Fruit fly (Drosophila melanogaster) whole organism, embryonic: ENCODE results near the gene dob.

Source experiments
- B-H2 ChIP-seq: fragments of 200-800 bp; sonication (Bioruptor generic); optimal IDR thresholded peaks from 2 replicates; lab custom pipeline; 2018; ENCODE audit warnings: missing biosample characterization, mild to moderate bottlenecking, missing genetic modification characterization
- CG10543 ChIP-seq: fragments of 200-800 bp; sonication (Bioruptor generic); optimal IDR thresholded peaks from 3 replicates; lab custom pipeline; 2017; ENCODE audit warnings: missing biosample characterization, mild to moderate bottlenecking, missing genetic modification characterization, moderate library complexity
- CG11456 ChIP-seq: fragments of 200-800 bp; sonication (Bioruptor generic); IDR thresholded peaks from 3 replicates; pipeline ENCODE4 v1.3.6; 2022; ENCODE audit warnings: missing biosample characterization, missing genetic modification characterization
- CG12391 ChIP-seq: fragments of 200-800 bp; sonication (Bioruptor generic); optimal IDR thresholded peaks from 3 replicates; lab custom pipeline; 2018; ENCODE audit warnings: missing biosample characterization, mild to moderate bottlenecking, missing genetic modification characterization, moderate library complexity
- CG12659 ChIP-seq: fragments of 200-800 bp; sonication (Bioruptor generic); optimal IDR thresholded peaks from 3 replicates; lab custom pipeline; 2017; ENCODE audit warnings: mild to moderate bottlenecking, missing biosample characterization, missing genetic modification reagents, missing genetic modification characterization
- CG14667 ChIP-seq: fragments of 200-800 bp; sonication (Bioruptor generic); IDR thresholded peaks from 2 replicates; pipeline ENCODE4 v1.3.6; 2022; ENCODE audit warnings: missing biosample characterization, missing genetic modification characterization
- CG1602 ChIP-seq: fragments of 200-800 bp; sonication (Bioruptor generic); optimal IDR thresholded peaks from 3 replicates; lab custom pipeline; 2016; ENCODE audit warnings: missing biosample characterization, missing genetic modification characterization
- CG17568 ChIP-seq: fragments of 200-800 bp; sonication (Bioruptor generic); optimal IDR thresholded peaks from 2 replicates; lab custom pipeline; 2018; ENCODE audit warnings: missing biosample characterization, mild to moderate bottlenecking, missing genetic modification characterization, moderate library complexity
- CG18619 ChIP-seq: fragments of 200-800 bp; sonication (Bioruptor generic); optimal IDR thresholded peaks from 3 replicates; lab custom pipeline; 2017; ENCODE audit warnings: missing biosample characterization, mild to moderate bottlenecking, missing genetic modification characterization
- CG18764 ChIP-seq: fragments of 200-800 bp; sonication (Bioruptor generic); optimal IDR thresholded peaks from 3 replicates; lab custom pipeline; 2016; ENCODE audit warnings: missing biosample characterization, missing genetic modification characterization
- CG2889 ChIP-seq: fragments of 200-800 bp; sonication (Bioruptor generic); IDR thresholded peaks from 3 replicates; pipeline ENCODE4 v1.3.6; 2022; ENCODE audit warnings: missing biosample characterization, missing genetic modification characterization
- CG33213 ChIP-seq: fragments of 200-800 bp; sonication (Bioruptor generic); optimal IDR thresholded peaks from 3 replicates; lab custom pipeline; 2016; ENCODE audit warnings: missing biosample characterization, missing genetic modification characterization
- CG4404 ChIP-seq: fragments of 200-800 bp; sonication (Bioruptor generic); IDR thresholded peaks from 2 replicates; pipeline ENCODE4 v1.3.6; 2022; ENCODE audit warnings: missing biosample characterization, missing genetic modification characterization
- CG4730 ChIP-seq: fragments of 200-800 bp; sonication (Bioruptor generic); IDR thresholded peaks from 2 replicates; pipeline ENCODE4 v1.3.6; 2022; ENCODE audit warnings: missing biosample characterization, missing genetic modification characterization
- CG6175 ChIP-seq: fragments of 200-800 bp; sonication (Bioruptor generic); IDR thresholded peaks from 3 replicates; pipeline ENCODE4 v1.3.6; 2022; ENCODE audit warnings: missing biosample characterization, missing genetic modification characterization
- CG6272 ChIP-seq: fragments of 200-800 bp; sonication (Bioruptor generic); IDR thresholded peaks from 2 replicates; pipeline ENCODE4 v1.3.6; 2022; ENCODE audit warnings: missing biosample characterization, missing genetic modification characterization
- CG7271 ChIP-seq: fragments of 200-800 bp; sonication (Bioruptor generic); optimal IDR thresholded peaks from 2 replicates; lab custom pipeline; 2018; ENCODE audit warnings: missing biosample characterization, mild to moderate bottlenecking, missing genetic modification characterization, moderate library complexity
- CG9437 ChIP-seq: fragments of 200-800 bp; sonication (Bioruptor generic); optimal IDR thresholded peaks from 2 replicates; lab custom pipeline; 2018; ENCODE audit warnings: missing biosample characterization, mild to moderate bottlenecking, missing genetic modification characterization
- D19B ChIP-seq: fragments of 200-800 bp; sonication (Bioruptor generic); optimal IDR thresholded peaks from 2 replicates; lab custom pipeline; 2017; ENCODE audit warnings: missing biosample characterization, mild to moderate bottlenecking, missing genetic modification characterization
- Doc3 ChIP-seq: fragments of 200-800 bp; sonication (Bioruptor generic); IDR thresholded peaks from 3 replicates; pipeline ENCODE4 v1.3.6; 2022; ENCODE audit warnings: missing biosample characterization, missing genetic modification characterization; ENCODE audit not compliant: partially characterized antibody
- Eip74EF ChIP-seq, 2 experiments: fragments of 200-800 bp in 1 of 2; fragments of >200 bp in 1 of 2; sonication (Bioruptor generic) in 1 of 2; optimal IDR thresholded peaks; 2 replicates each; lab custom pipeline; 2017 to 2019; ENCODE audit warnings: missing biosample characterization in 2 of 2, missing genetic modification characterization in 2 of 2, mild to moderate bottlenecking in 1 of 2, moderate library complexity in 1 of 2
- Gsc ChIP-seq: fragments of 200-800 bp; sonication (Bioruptor generic); IDR thresholded peaks from 2 replicates; pipeline ENCODE4 v1.3.6; 2022; ENCODE audit warnings: missing biosample characterization, missing genetic modification characterization
- H15 ChIP-seq: fragments of 200-800 bp; sonication (Bioruptor generic); IDR thresholded peaks from 3 replicates; pipeline ENCODE4 v1.3.6; 2022; ENCODE audit warnings: missing biosample characterization, missing genetic modification characterization
- Hey ChIP-seq: fragments of 200-800 bp; sonication (Bioruptor generic); optimal IDR thresholded peaks from 3 replicates; lab custom pipeline; 2018; ENCODE audit warnings: missing biosample characterization, mild to moderate bottlenecking, missing genetic modification characterization
- Hr39 ChIP-seq: fragments of >200 bp; optimal IDR thresholded peaks from 2 replicates; lab custom pipeline; 2017
- Jarid2 ChIP-seq: fragments of 200-800 bp; sonication (Bioruptor generic); optimal IDR thresholded peaks from 3 replicates; lab custom pipeline; 2017; ENCODE audit warnings: mild to moderate bottlenecking, missing biosample characterization, missing genetic modification reagents, missing genetic modification characterization
- Mrtf ChIP-seq: fragments of 200-800 bp; sonication (Bioruptor generic); IDR thresholded peaks from 3 replicates; pipeline ENCODE4 v1.3.6; 2022; ENCODE audit warnings: missing biosample characterization, missing genetic modification characterization
- Myb ChIP-seq: fragments of 200-800 bp; sonication (Bioruptor generic); optimal IDR thresholded peaks from 2 replicates; lab custom pipeline; 2016; ENCODE audit warnings: missing biosample characterization, missing genetic modification characterization
- NC2β ChIP-seq: fragments of 200-800 bp; sonication (Bioruptor generic); optimal IDR thresholded peaks from 2 replicates; lab custom pipeline; 2016; ENCODE audit warnings: missing biosample characterization, missing genetic modification characterization
- Scr ChIP-seq: fragments of 200-800 bp; sonication (Bioruptor generic); IDR thresholded peaks from 2 replicates; pipeline ENCODE4 v1.3.6; 2022; ENCODE audit warnings: missing biosample characterization, missing genetic modification characterization; ENCODE audit not compliant: partially characterized antibody
- Usf ChIP-seq: fragments of 200-800 bp; sonication (Bioruptor generic); optimal IDR thresholded peaks from 2 replicates; lab custom pipeline; 2017; ENCODE audit warnings: missing genotype, missing biosample characterization, missing genetic modification characterization
- Xbp1 ChIP-seq: fragments of 200-800 bp; sonication (Bioruptor generic); optimal IDR thresholded peaks from 3 replicates; lab custom pipeline; 2016; ENCODE audit warnings: missing biosample characterization, mild to moderate bottlenecking, missing genetic modification characterization
- al ChIP-seq: fragments of 200-800 bp; sonication (Bioruptor generic); IDR thresholded peaks from 2 replicates; pipeline ENCODE4 v1.3.6; 2022; ENCODE audit warnings: missing biosample characterization, missing genetic modification characterization
- amos ChIP-seq: fragments of 200-800 bp; sonication (Bioruptor generic); IDR thresholded peaks from 2 replicates; pipeline ENCODE4 v1.3.6; 2022; ENCODE audit warnings: missing biosample characterization, missing genetic modification characterization; ENCODE audit not compliant: partially characterized antibody
- cad ChIP-seq: fragments of >200 bp; optimal IDR thresholded peaks from 2 replicates; lab custom pipeline; 2017; ENCODE audit warnings: missing biosample characterization, missing genetic modification characterization
- da ChIP-seq: fragments of 200-800 bp; sonication (Bioruptor generic); optimal IDR thresholded peaks from 2 replicates; lab custom pipeline; 2016; ENCODE audit warnings: missing biosample characterization, missing genetic modification characterization
- dmrt11E ChIP-seq: fragments of 200-800 bp; sonication (Bioruptor generic); optimal IDR thresholded peaks from 3 replicates; lab custom pipeline; 2018; ENCODE audit warnings: missing biosample characterization, mild to moderate bottlenecking, missing genetic modification characterization, moderate library complexity
- dysf ChIP-seq: fragments of 200-800 bp; sonication (Bioruptor generic); IDR thresholded peaks from 3 replicates; pipeline ENCODE4 v1.3.6; 2022; ENCODE audit warnings: missing biosample characterization, missing genetic modification characterization
- emc ChIP-seq: fragments of 200-800 bp; sonication (Bioruptor generic); optimal IDR thresholded peaks from 2 replicates; lab custom pipeline; 2016; ENCODE audit warnings: missing biosample characterization, missing genetic modification characterization
- fd102C ChIP-seq: fragments of 200-800 bp; sonication (Bioruptor generic); optimal IDR thresholded peaks from 2 replicates; lab custom pipeline; 2018; ENCODE audit warnings: missing biosample characterization, mild to moderate bottlenecking, missing genetic modification characterization, moderate library complexity
- ftz-f1 ChIP-seq: fragments of 200-800 bp; sonication (Bioruptor generic); optimal IDR thresholded peaks from 2 replicates; lab custom pipeline; 2016; ENCODE audit warnings: missing biosample characterization, missing genetic modification characterization
- gcm ChIP-seq: fragments of 200-800 bp; sonication (Bioruptor generic); optimal IDR thresholded peaks from 2 replicates; lab custom pipeline; 2019; ENCODE audit warnings: missing biosample characterization, mild to moderate bottlenecking, missing genetic modification characterization, moderate library complexity
- gsb-n ChIP-seq: fragments of 200-800 bp; sonication (Bioruptor generic); optimal IDR thresholded peaks from 3 replicates; lab custom pipeline; 2018; ENCODE audit warnings: missing biosample characterization, mild to moderate bottlenecking, missing genetic modification characterization
- hth ChIP-seq: fragments of >200 bp; optimal IDR thresholded peaks from 2 replicates; lab custom pipeline; 2017; ENCODE audit warnings: inconsistent platforms
- lab ChIP-seq: fragments of 200-800 bp; sonication (Bioruptor generic); optimal IDR thresholded peaks from 3 replicates; lab custom pipeline; 2017; ENCODE audit warnings: missing biosample characterization, missing genetic modification characterization, mild to moderate bottlenecking, moderate library complexity, missing genetic modification reagents
- pnt ChIP-seq: fragments of 200-800 bp; sonication (Bioruptor generic); optimal IDR thresholded peaks from 3 replicates; lab custom pipeline; 2016; ENCODE audit warnings: missing biosample characterization, missing genetic modification characterization
- salm ChIP-seq: fragments of 200-800 bp; sonication (Bioruptor generic); optimal IDR thresholded peaks from 2 replicates; lab custom pipeline; 2018; ENCODE audit warnings: missing biosample characterization, mild to moderate bottlenecking, missing genetic modification characterization
- stwl ChIP-seq: fragments of 200-800 bp; sonication (Bioruptor generic); optimal IDR thresholded peaks from 3 replicates; lab custom pipeline; 2018; ENCODE audit warnings: missing biosample characterization, mild to moderate bottlenecking, missing genetic modification characterization, moderate library complexity
- tgo ChIP-seq: fragments of 200-800 bp; sonication (Bioruptor generic); IDR thresholded peaks from 3 replicates; pipeline ENCODE4 v1.3.6; 2022; ENCODE audit warnings: missing biosample characterization, missing genetic modification characterization
- tx ChIP-seq: fragments of 200-800 bp; sonication (Bioruptor generic); optimal IDR thresholded peaks from 2 replicates; lab custom pipeline; 2016; ENCODE audit warnings: missing biosample characterization, missing genetic modification characterization
- unc-4 ChIP-seq: fragments of 200-800 bp; sonication (Bioruptor generic); IDR thresholded peaks from 2 replicates; pipeline ENCODE4 v1.3.6; 2022; ENCODE audit warnings: missing biosample characterization, missing genetic modification characterization; ENCODE audit not compliant: partially characterized antibody

The dob gene

DNA sequence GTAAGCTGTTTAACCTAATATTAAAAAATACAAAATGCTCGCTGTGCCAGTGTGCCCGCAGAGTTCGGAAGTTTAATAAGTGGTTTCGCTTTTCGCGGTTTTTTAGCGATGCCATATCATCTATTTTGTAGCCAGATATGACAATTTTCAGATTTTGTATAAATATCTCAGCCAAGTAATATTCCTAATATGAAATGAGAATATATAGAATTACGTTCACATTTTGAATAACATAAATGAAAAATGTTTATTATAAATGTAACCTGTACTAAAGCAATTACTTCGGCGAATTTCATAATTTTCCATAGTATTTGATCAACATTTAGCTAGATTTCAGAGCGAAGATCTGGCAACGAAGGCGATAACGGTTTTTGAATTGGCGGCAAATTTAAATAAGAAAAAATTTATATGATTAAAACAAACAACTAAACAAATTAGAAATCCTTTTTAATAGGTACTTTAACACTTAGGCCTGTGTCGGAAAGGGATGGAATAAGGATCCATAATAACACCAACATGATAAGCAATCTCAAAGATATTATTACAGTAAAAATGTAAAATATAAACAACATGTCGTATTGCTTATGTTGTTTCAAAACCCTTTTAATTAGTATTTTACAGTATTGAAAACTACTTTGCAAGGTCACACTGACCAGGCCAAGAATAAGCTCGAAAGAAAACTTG lies at the start of gene dob, which contains the start of gene opm (continued):
- TF ChIP-seq CG6175 (GFP tag; lab: Robert Waterston, UW) (no peak), CG10543 (GFP tag; lab: Kevin White, UChicago) (peak; percentile 6), fd102C (no peak), CG4730 (GFP tag; lab: Robert Waterston, UW) (no peak), CG4404 (GFP tag; lab: Robert Waterston, UW) (no peak), emc (GFP tag; lab: Kevin White, UChicago) (no peak), pnt (no peak), CG9437 (GFP tag; lab: Kevin White, UChicago) (no peak), Usf (GFP tag; lab: Kevin White, UChicago) (no peak), ftz-f1 (GFP tag; lab: Kevin White, UChicago) (no peak), CG17568 (GFP tag; lab: Kevin White, UChicago) (no peak), stwl (tag; lab: Kevin White, UChicago) (peak; percentile 22), Gsc (GFP tag; lab: Robert Waterston, UW) (no peak), dmrt11E (tag; lab: Kevin White, UChicago) (peak; percentile 24), Mrtf (GFP tag; lab: Robert Waterston, UW) (no peak), CG7271 (tag; lab: Kevin White, UChicago) (no peak), CG1602 (GFP tag; lab: Kevin White, UChicago) (peak; percentile 29), CG14667 (GFP tag; lab: Robert Waterston, UW) (no peak), Doc3 (GFP tag; lab: Robert Waterston, UW) (no peak), Xbp1 (GFP tag; lab: Kevin White, UChicago) (no peak), da (GFP tag; lab: Kevin White, UChicago) (no peak), CG6272 (GFP tag; lab: Robert Waterston, UW) (no peak), lab (no peak), B-H2 (peak; percentile 0), gsb-n (no peak), Scr (no peak), CG18619 (no peak), Eip74EF (GFP tag; optimal IDR thresholded peaks at IDR 0.05; lab: Kevin White, UChicago) (no peak), CG12391 (tag; lab: Kevin White, UChicago) (peak; percentile 54), NC2β (GFP tag; lab: Kevin White, UChicago) (no peak), CG33213 (no peak), unc-4 (GFP tag; lab: Robert Waterston, UW) (no peak), D19B (no peak), CG11456 (no peak), amos (no peak), tx (GFP tag; lab: Kevin White, UChicago) (no peak), Hey (no peak), Jarid2 (GFP tag; lab: Kevin White, UChicago) (no peak), al (GFP tag; lab: Robert Waterston, UW) (no peak), Myb (GFP tag; lab: Kevin White, UChicago) (peak; percentile 89), Hr39 (no peak), H15 (GFP tag; lab: Robert Waterston, UW) (no peak), CG18764 (no peak), dysf (GFP tag; lab: Robert Waterston, UW) (no peak), CG12659 (peak; percentile 59), cad (no peak), CG2889 (GFP tag; lab: Robert Waterston, UW) (no peak), tgo (GFP tag; lab: Robert Waterston, UW) (no peak), hth (lab: Kevin White, UChicago) (no peak), gcm (GFP tag; lab: Kevin White, UChicago) (no peak), salm (tag; lab: Kevin White, UChicago) (no peak)
